Worm (Caenorhabditis elegans) whole organism, mixed stage, embryonic: ENCODE results near the gene egg-2.

Source experiments
- bed-3 ChIP-seq: fragments of 200-800 bp; sonication (Bioruptor generic); optimal IDR thresholded peaks from 3 replicates; lab custom pipeline; 2018; ENCODE audit warnings: mild to moderate bottlenecking, missing genetic modification characterization, moderate library complexity, missing compliant biosample characterization
- blmp-1 ChIP-seq: fragments of 150-350 bp; optimal IDR thresholded peaks from 2 replicates; lab custom pipeline; 2014; ENCODE audit warnings: missing biosample characterization, missing genetic modification characterization
- ceh-83 ChIP-seq: fragments of 200-800 bp; sonication (Bioruptor generic); optimal IDR thresholded peaks from 2 replicates; lab custom pipeline; 2018; ENCODE audit warnings: mild to moderate bottlenecking, missing genetic modification characterization, missing compliant biosample characterization
- ces-1 ChIP-seq: fragments of 150-350 bp; optimal IDR thresholded peaks from 2 replicates; lab custom pipeline; 2014; ENCODE audit warnings: missing biosample characterization, missing genetic modification reagents, missing genetic modification characterization
- elt-1 ChIP-seq: sonication (generic microtip); optimal IDR thresholded peaks from 2 replicates; lab custom pipeline; 2017; ENCODE audit warnings: missing genetic modification characterization, mild to moderate bottlenecking, missing compliant biosample characterization, antibody characterized with exemption, moderate library complexity, borderline replicate concordance; ENCODE audit not compliant: insufficient read depth
- nhr-237 ChIP-seq: fragments of 150-350 bp; optimal IDR thresholded peaks from 2 replicates; lab custom pipeline; 2014; ENCODE audit warnings: missing biosample characterization, missing genetic modification characterization
- pha-4 ChIP-seq: fragments of 150-350 bp; optimal IDR thresholded peaks from 2 replicates; lab custom pipeline; 2018; ENCODE audit warnings: missing biosample characterization, missing genetic modification reagents, missing genetic modification characterization
- sem-2 ChIP-seq: fragments of 200-800 bp; sonication (Bioruptor generic); optimal IDR thresholded peaks from 2 replicates; lab custom pipeline; 2018; ENCODE audit warnings: mild to moderate bottlenecking, missing genetic modification characterization, missing compliant biosample characterization
- snpc-4 ChIP-seq: fragments of 150-350 bp; optimal IDR thresholded peaks from 2 replicates; lab custom pipeline; 2014; ENCODE audit warnings: missing biosample characterization, missing genetic modification characterization
- unc-120 ChIP-seq: sonication (generic microtip); optimal IDR thresholded peaks from 2 replicates; lab custom pipeline; 2017; ENCODE audit warnings: missing genetic modification characterization, missing compliant biosample characterization; ENCODE audit not compliant: poor library complexity, severe bottlenecking
- ztf-11 ChIP-seq: fragments of 150-350 bp; optimal IDR thresholded peaks from 2 replicates; lab custom pipeline; 2014; ENCODE audit warnings: missing biosample characterization, missing genetic modification characterization

- TF ChIP-seq pha-4 (tag; lab: Kevin White, UChicago) (no peak), blmp-1 (tag; lab: Kevin White, UChicago) (no peak), nhr-237 (tag; lab: Kevin White, UChicago) (no peak), ces-1 (no peak), sem-2 (GFP tag; lab: Kevin White, UChicago) (no peak), ceh-83 (GFP tag; lab: Kevin White, UChicago) (no peak), ztf-11 (no peak), bed-3 (GFP tag; lab: Kevin White, UChicago) (no peak), elt-1 (tag; lab: Kevin White, UChicago) (no peak), unc-120 (tag; lab: Kevin White, UChicago) (no peak), snpc-4 (no peak)
Measured at ce11 chrIII:7101814-7102477, 41.6 kb upstream of the egg-2 start.
